Fruit fly (Drosophila melanogaster) whole organism, pupa: ENCODE measurements around the gene HHEX.

Experiments used
- CG10348 ChIP-seq: fragments of 200-800 bp; sonication (Bioruptor generic); IDR thresholded peaks from 2 replicates; pipeline ENCODE4 v1.3.6; 2022; ENCODE audit warnings: missing biosample characterization, missing genetic modification characterization
- CG12605 ChIP-seq: fragments of 200-800 bp; sonication (Bioruptor generic); IDR thresholded peaks from 2 replicates; pipeline ENCODE4 v1.3.6; 2022; ENCODE audit warnings: missing biosample characterization, missing genetic modification characterization
- CG14655 ChIP-seq: fragments of 200-800 bp; sonication (Bioruptor generic); optimal IDR thresholded peaks from 3 replicates; lab custom pipeline; 2017; ENCODE audit warnings: mild to moderate bottlenecking, missing biosample characterization, missing genetic modification reagents, missing genetic modification characterization
- CG15710 ChIP-seq: fragments of 200-800 bp; sonication (Bioruptor generic); optimal IDR thresholded peaks from 2 replicates; lab custom pipeline; 2018; ENCODE audit warnings: missing biosample characterization, mild to moderate bottlenecking, missing genetic modification characterization, moderate library complexity
- CG32121 ChIP-seq: fragments of 200-800 bp; sonication (Bioruptor generic); IDR thresholded peaks from 2 replicates; pipeline ENCODE4 v1.3.6; 2022; ENCODE audit warnings: missing biosample characterization, missing genetic modification characterization
- CG8159 ChIP-seq: fragments of 200-800 bp; sonication (Bioruptor generic); optimal IDR thresholded peaks from 3 replicates; lab custom pipeline; 2018; ENCODE audit warnings: missing biosample characterization, mild to moderate bottlenecking, missing genetic modification characterization, moderate library complexity
- CG8301 ChIP-seq: fragments of 200-800 bp; sonication (Bioruptor generic); optimal IDR thresholded peaks from 2 replicates; lab custom pipeline; 2018; ENCODE audit warnings: missing biosample characterization, mild to moderate bottlenecking, missing genetic modification characterization
- CG9948 ChIP-seq: fragments of 200-800 bp; sonication (Bioruptor generic); optimal IDR thresholded peaks from 2 replicates; lab custom pipeline; 2018; ENCODE audit warnings: missing biosample characterization, mild to moderate bottlenecking, missing genetic modification characterization, moderate library complexity
- EcR ChIP-seq: fragments of 200-800 bp; sonication (Bioruptor generic); optimal IDR thresholded peaks from 3 replicates; lab custom pipeline; 2019; ENCODE audit warnings: missing biosample characterization, missing genetic modification characterization, mild to moderate bottlenecking, moderate library complexity, missing genetic modification reagents
- Ets98B ChIP-seq: fragments of 200-800 bp; sonication (Bioruptor generic); IDR thresholded peaks from 2 replicates; pipeline ENCODE4 v1.3.6; 2022; ENCODE audit warnings: missing biosample characterization, missing genetic modification characterization
- Pif1A ChIP-seq: fragments of 200-800 bp; sonication (Bioruptor generic); optimal IDR thresholded peaks from 3 replicates; lab custom pipeline; 2016; ENCODE audit warnings: missing biosample characterization, missing genetic modification characterization
- Snoo ChIP-seq: fragments of 200-800 bp; sonication (Bioruptor generic); optimal IDR thresholded peaks from 3 replicates; lab custom pipeline; 2017; ENCODE audit warnings: missing biosample characterization, mild to moderate bottlenecking, missing genetic modification characterization, inconsistent platforms
- gl ChIP-seq: fragments of 200-800 bp; sonication (Bioruptor generic); optimal IDR thresholded peaks from 2 replicates; lab custom pipeline; 2018; ENCODE audit warnings: missing biosample characterization, mild to moderate bottlenecking, missing genetic modification characterization
- rn ChIP-seq: fragments of 200-800 bp; sonication (Bioruptor generic); IDR thresholded peaks from 2 replicates; pipeline ENCODE4 v1.3.6; 2022; ENCODE audit warnings: missing biosample characterization, missing genetic modification characterization

dm6 chr3R:21094292-21094691, 13.6 kb upstream of the HHEX start:
- no peak for TF ChIP-seq Snoo
- no peak for TF ChIP-seq Ets98B
- TF ChIP-seq CG10348 (GFP tag; lab: Robert Waterston, UW): no peak
- no peak for TF ChIP-seq EcR (GFP tag; lab: Kevin White, UChicago)
- no peak for TF ChIP-seq CG15710 (tag; lab: Kevin White, UChicago)
- no peak for TF ChIP-seq CG12605
- no peak for TF ChIP-seq CG32121
- TF ChIP-seq CG8301 (tag; lab: Kevin White, UChicago): no peak
- TF ChIP-seq gl (tag; lab: Kevin White, UChicago): no peak
- no peak for TF ChIP-seq Pif1A
- TF ChIP-seq CG8159 (tag; lab: Kevin White, UChicago): no peak
- TF ChIP-seq CG9948: no peak
- TF ChIP-seq CG14655 (GFP tag; lab: Kevin White, UChicago): no peak
- TF ChIP-seq rn (GFP tag; lab: Robert Waterston, UW): no peak
